Worm (Caenorhabditis elegans) whole organism, L2 larva: ENCODE data around the gene pat-4.
"Not testable (repeated sequence)": the region's sequence is repeated elsewhere in the genome, so short reads cannot be mapped to it uniquely, and the experiment has no call there.

Experiments
- ZK546.5 ChIP-seq: sonication (generic microtip); optimal IDR thresholded peaks from 2 replicates; lab custom pipeline; 2017; ENCODE audit warnings: missing biosample characterization, missing genetic modification characterization
- ama-1 ChIP-seq: fragments of 150-350 bp; optimal IDR thresholded peaks from 2 replicates; lab custom pipeline; 2018; ENCODE audit warnings: inconsistent platforms
- blmp-1 ChIP-seq: sonication (generic microtip); optimal IDR thresholded peaks from 2 replicates; lab custom pipeline; 2017; ENCODE audit warnings: missing genetic modification characterization, mild to moderate bottlenecking, missing compliant biosample characterization, antibody characterized with exemption, moderate library complexity; ENCODE audit not compliant: insufficient read depth
- gmeb-1 ChIP-seq: fragments of 150-350 bp; optimal IDR thresholded peaks from 2 replicates; lab custom pipeline; 2014; ENCODE audit warnings: missing biosample characterization, missing genetic modification characterization
- lin-13 ChIP-seq: fragments of 150-350 bp; optimal IDR thresholded peaks from 2 replicates; lab custom pipeline; 2014; ENCODE audit warnings: missing biosample characterization, missing genetic modification reagents, missing genetic modification characterization
- nhr-237 ChIP-seq: fragments of 150-350 bp; optimal IDR thresholded peaks from 2 replicates; lab custom pipeline; 2014; ENCODE audit warnings: missing biosample characterization, missing genetic modification characterization

ce11 chrIII:97018-97417, 2.4 kb upstream of the pat-4 start, which contains the start of gene C29F9.8:
- TF ChIP-seq gmeb-1 (tag; lab: Kevin White, UChicago); ama-1 (lab: Kevin White, UChicago); lin-13 (GFP tag; lab: Kevin White, UChicago); nhr-237 (tag; lab: Kevin White, UChicago); blmp-1 (tag; lab: Kevin White, UChicago); ZK546.5 (tag; lab: Kevin White, UChicago): not testable (repeated sequence)
